Fruit fly (Drosophila melanogaster): Measurements from ENCODE around the gene CG43342.
A peak's percentile ranks its signal among the peaks of the same experiment; 100 is the strongest.

CG43342 gene

dm6 chr3R:22400246-22400645 lies 19.1 kb downstream of the CG43342 start:
- TF ChIP-seq Pif1A (GFP tag; optimal IDR thresholded peaks at IDR 0.05) (peak; percentile 61), CG14655 (GFP tag; optimal IDR thresholded peaks at IDR 0.05) (peak; percentile 85), Ets98B (GFP tag; IDR thresholded peaks at IDR 0.05) (peak; percentile 69), CG8159 (tag; optimal IDR thresholded peaks at IDR 0.05) (peak; percentile 23), CG8301 (tag; optimal IDR thresholded peaks at IDR 0.05) (peak; percentile 85), CG17806 (tag; optimal IDR thresholded peaks at IDR 0.05) (no peak), Snoo (tag; optimal IDR thresholded peaks at IDR 0.05) (no peak), D1 (tag; optimal IDR thresholded peaks at IDR 0.05) (no peak), Pif1B (GFP tag; optimal IDR thresholded peaks at IDR 0.05) (peak; percentile 43), CG10348 (GFP tag; IDR thresholded peaks at IDR 0.05) (no peak), CG32121 (GFP tag; IDR thresholded peaks at IDR 0.05) (peak; percentile 57; the same call in 1 of the 2 replicates), CG4496 (GFP tag; IDR thresholded peaks at IDR 0.05) (peak; percentile 79; the same call in 2 of the 3 replicates), CG9948 (tag; optimal IDR thresholded peaks at IDR 0.05) (peak; percentile 54)

DNA sequence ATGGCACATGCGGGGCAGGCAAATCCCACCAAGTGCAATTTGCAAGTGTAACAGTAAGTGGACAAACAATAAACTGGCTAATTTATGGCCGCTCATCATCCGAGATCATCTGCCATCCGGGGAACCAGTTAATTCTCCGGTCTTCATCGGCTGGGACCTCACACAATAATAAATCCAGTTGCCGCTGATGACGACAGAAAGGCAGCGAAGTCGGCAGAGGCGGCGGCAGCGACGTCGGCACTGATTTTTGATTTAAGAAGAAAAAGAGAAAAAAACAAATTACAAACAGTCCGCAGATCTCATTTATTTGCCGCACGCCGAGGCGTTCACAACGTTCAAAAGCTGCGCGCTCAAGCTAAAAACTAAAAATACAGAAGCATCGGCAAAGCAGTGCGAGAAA lies 21.2 kb downstream of the CG43342 start, which contains the start of gene CG13856:
TSS of gene CG13856 (plus strand) at position 301 of the 400 bp plus-strand sequence.
- TF ChIP-seq gl (tag; optimal IDR thresholded peaks at IDR 0.05) (no peak), CG12605 (GFP tag; IDR thresholded peaks at IDR 0.05) (no peak), D1 (tag; optimal IDR thresholded peaks at IDR 0.05) (no peak), CG14655 (GFP tag; optimal IDR thresholded peaks at IDR 0.05) (no peak), CG8301 (tag; optimal IDR thresholded peaks at IDR 0.05) (no peak), Ets98B (GFP tag; IDR thresholded peaks at IDR 0.05) (no peak), rn (GFP tag; IDR thresholded peaks at IDR 0.05) (no peak), fd96Ca (GFP tag; IDR thresholded peaks at IDR 0.05) (no peak), Pif1A (GFP tag; optimal IDR thresholded peaks at IDR 0.05) (no peak), CG15710 (tag; optimal IDR thresholded peaks at IDR 0.05) (no peak), CG17806 (tag; optimal IDR thresholded peaks at IDR 0.05) (no peak), CG9948 (tag; optimal IDR thresholded peaks at IDR 0.05) (no peak), Snoo (tag; optimal IDR thresholded peaks at IDR 0.05) (no peak), CG8159 (tag; optimal IDR thresholded peaks at IDR 0.05) (no peak)

DNA sequence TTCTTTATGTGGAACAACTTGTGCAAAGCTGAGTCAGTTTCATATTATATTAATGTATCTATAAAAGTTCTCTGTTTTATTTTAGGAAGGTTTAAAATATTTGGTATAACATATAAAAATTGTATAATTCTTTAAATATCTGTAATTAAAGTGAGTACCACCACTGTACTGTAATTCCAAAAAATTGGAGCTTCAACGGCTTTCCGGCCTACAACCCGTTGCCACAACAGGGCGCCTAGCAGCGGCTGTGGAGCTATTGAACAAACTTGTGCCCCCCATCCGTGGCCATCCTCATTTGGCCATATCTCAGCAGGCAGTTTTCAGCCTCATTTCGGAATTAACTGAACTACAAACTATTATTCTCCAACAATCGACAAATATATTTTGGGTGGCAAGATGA lies 24.5 kb downstream of the CG43342 start, which contains the start of gene CG13855:
TSS of gene CG13855 (plus strand) at position 301 of the 400 bp plus-strand sequence.
- no peak for TF ChIP-seq CG4496 (GFP tag; IDR thresholded peaks at IDR 0.05)
- no peak for TF ChIP-seq fd96Ca (GFP tag; IDR thresholded peaks at IDR 0.05)
- TF ChIP-seq CG8301 (tag; optimal IDR thresholded peaks at IDR 0.05): no peak
- no peak for TF ChIP-seq CG8159 (tag; optimal IDR thresholded peaks at IDR 0.05)
- TF ChIP-seq Pif1A (GFP tag; optimal IDR thresholded peaks at IDR 0.05): no peak
- TF ChIP-seq CG32121 (GFP tag; IDR thresholded peaks at IDR 0.05): no peak
- no peak for TF ChIP-seq EcR (GFP tag; optimal IDR thresholded peaks at IDR 0.05)
- TF ChIP-seq CG9948 (tag; optimal IDR thresholded peaks at IDR 0.05): no peak
- TF ChIP-seq D1 (tag; optimal IDR thresholded peaks at IDR 0.05): no peak
- no peak for TF ChIP-seq CG12605 (GFP tag; IDR thresholded peaks at IDR 0.05)
- TF ChIP-seq gl (tag; optimal IDR thresholded peaks at IDR 0.05): no peak
- TF ChIP-seq Pif1B (GFP tag; optimal IDR thresholded peaks at IDR 0.05): no peak
- TF ChIP-seq CG34367 (tag; optimal IDR thresholded peaks at IDR 0.05): no peak
- no peak for TF ChIP-seq CG14655 (GFP tag; optimal IDR thresholded peaks at IDR 0.05)

- 0 out of 2 replicates have a peak, but pooled peaks have one; percentile 14 for TF ChIP-seq CG10348 (GFP tag; IDR thresholded peaks at IDR 0.05)
- TF ChIP-seq CG13204 (GFP tag; optimal IDR thresholded peaks at IDR 0.05): no peak
- peak; percentile 35 for TF ChIP-seq CG9948 (tag; optimal IDR thresholded peaks at IDR 0.05)
- TF ChIP-seq Pif1B (GFP tag; optimal IDR thresholded peaks at IDR 0.05): peak; percentile 14
- 0 out of 2 replicates have a peak, but pooled peaks have one; percentile 9 for TF ChIP-seq rn (GFP tag; IDR thresholded peaks at IDR 0.05)
- peak; percentile 70 for TF ChIP-seq fd96Ca (GFP tag; IDR thresholded peaks at IDR 0.05)
- peak; percentile 62 for TF ChIP-seq CG8159 (tag; optimal IDR thresholded peaks at IDR 0.05)
- peak; percentile 20 for TF ChIP-seq CG17806 (tag; optimal IDR thresholded peaks at IDR 0.05)
- peak; percentile 45; the same call in 1 of the 2 replicates for TF ChIP-seq CG32121 (GFP tag; IDR thresholded peaks at IDR 0.05)
- TF ChIP-seq Snoo (tag; optimal IDR thresholded peaks at IDR 0.05): peak; percentile 70
- TF ChIP-seq CG34367 (tag; optimal IDR thresholded peaks at IDR 0.05): no peak
- peak; percentile 64 for TF ChIP-seq CG15710 (tag; optimal IDR thresholded peaks at IDR 0.05)
- no peak for TF ChIP-seq CG8301 (tag; optimal IDR thresholded peaks at IDR 0.05)
Observed at dm6 chr3R:22410537-22411360, 29.6 kb downstream of the CG43342 start, which contains the start of the genes CG13850 and lqfR. TSS of gene CG13850 (minus strand) at chr3R:22410915. TSS of gene lqfR (plus strand) at chr3R:22411301.

DNA sequence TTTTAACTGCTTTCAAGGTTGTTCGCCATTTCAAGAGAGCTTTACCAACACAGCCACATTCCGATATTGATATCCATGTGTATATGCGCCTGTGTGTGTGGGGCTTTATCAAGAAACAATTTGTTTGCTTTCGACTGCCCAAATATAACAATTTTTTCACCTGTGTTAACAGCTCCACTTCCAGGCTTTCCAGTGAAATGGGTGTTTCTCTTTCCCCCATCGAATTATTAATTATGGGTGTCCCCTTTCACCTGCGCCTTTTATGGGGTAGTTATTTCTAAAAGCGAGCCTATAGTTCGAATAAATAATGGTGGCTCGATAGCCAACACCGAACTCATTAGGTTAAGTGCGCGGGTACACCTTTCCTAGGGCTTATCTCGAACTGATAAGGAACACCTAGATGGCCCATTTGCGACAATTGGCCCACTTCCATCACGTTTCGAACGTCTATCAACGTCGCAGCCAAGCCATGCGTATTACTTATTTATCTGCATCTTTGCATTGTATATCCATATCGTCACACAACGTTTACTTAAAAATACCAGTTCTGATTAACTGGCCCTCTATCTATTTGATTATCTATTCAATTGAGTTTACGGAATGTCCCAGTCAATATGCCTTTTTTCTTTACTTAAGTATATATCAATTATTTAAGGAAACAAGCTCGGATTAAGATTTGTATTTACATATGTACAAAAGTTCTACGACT lies 30.9 kb downstream of the CG43342 start:
- TF ChIP-seq CG14655 (GFP tag; optimal IDR thresholded peaks at IDR 0.05): no peak
- TF ChIP-seq rn (GFP tag; IDR thresholded peaks at IDR 0.05): no peak
- no peak for TF ChIP-seq CG4496 (GFP tag; IDR thresholded peaks at IDR 0.05)
- TF ChIP-seq Snoo (tag; optimal IDR thresholded peaks at IDR 0.05): no peak
- TF ChIP-seq Pif1B (GFP tag; optimal IDR thresholded peaks at IDR 0.05): no peak
- no peak for TF ChIP-seq CG12605 (GFP tag; IDR thresholded peaks at IDR 0.05)
- no peak for TF ChIP-seq D1 (tag; optimal IDR thresholded peaks at IDR 0.05)
- no peak for TF ChIP-seq CG32121 (GFP tag; IDR thresholded peaks at IDR 0.05)
- no peak for TF ChIP-seq fd96Ca (GFP tag; IDR thresholded peaks at IDR 0.05)
- no peak for TF ChIP-seq CG13204 (GFP tag; optimal IDR thresholded peaks at IDR 0.05)
- no peak for TF ChIP-seq CG17806 (tag; optimal IDR thresholded peaks at IDR 0.05)
- TF ChIP-seq Pif1A (GFP tag; optimal IDR thresholded peaks at IDR 0.05): no peak
- TF ChIP-seq CG9948 (tag; optimal IDR thresholded peaks at IDR 0.05): no peak
- TF ChIP-seq Ets98B (GFP tag; IDR thresholded peaks at IDR 0.05): no peak
- no peak for TF ChIP-seq CG10348 (GFP tag; IDR thresholded peaks at IDR 0.05)
- no peak for TF ChIP-seq gl (tag; optimal IDR thresholded peaks at IDR 0.05)
- TF ChIP-seq CG15710 (tag; optimal IDR thresholded peaks at IDR 0.05): no peak
- TF ChIP-seq CG8301 (tag; optimal IDR thresholded peaks at IDR 0.05): no peak
- no peak for TF ChIP-seq CG8159 (tag; optimal IDR thresholded peaks at IDR 0.05)
